Fruit fly (Drosophila melanogaster): Measurements from ENCODE around the gene betaggt-I.

betaggt-I gene

dm6 chr2L:4915715-4916153, 29.6 kb upstream of the betaggt-I start (continued):
- peak; percentile 53 for TF ChIP-seq dsx (GFP tag; optimal IDR thresholded peaks at IDR 0.05; ENCODE audit: poor library complexity, severe bottlenecking)
- no peak for TF ChIP-seq dac (GFP tag; optimal IDR thresholded peaks at IDR 0.05)
- no peak for TF ChIP-seq Hr38 (GFP tag; optimal IDR thresholded peaks at IDR 0.05)
- no peak for TF ChIP-seq CG16779 (tag; optimal IDR thresholded peaks at IDR 0.05)
- TF ChIP-seq CG8632 (GFP tag; optimal IDR thresholded peaks at IDR 0.05), result peak; percentile 54
- peak; percentile 66 for TF ChIP-seq fkh (GFP tag; optimal IDR thresholded peaks at IDR 0.05)
- TF ChIP-seq Eip75B (GFP tag; optimal IDR thresholded peaks at IDR 0.05), result no peak
- TF ChIP-seq CG3919 (GFP tag; optimal IDR thresholded peaks at IDR 0.05), result peak; percentile 50
- TF ChIP-seq ss (GFP tag; optimal IDR thresholded peaks at IDR 0.05), result peak; percentile 24 to 76
- no peak for TF ChIP-seq Gug (GFP tag; IDR thresholded peaks at IDR 0.05)
- peak; percentile 78 for TF ChIP-seq Eip78C (GFP tag)
- peak; percentile 56 for TF ChIP-seq Ets96B (tag; optimal IDR thresholded peaks at IDR 0.05)
- TF ChIP-seq CG31627 (GFP tag; optimal IDR thresholded peaks at IDR 0.05), result no peak
- TF ChIP-seq CG11762 (GFP tag; optimal IDR thresholded peaks at IDR 0.05; ENCODE audit: insufficient read depth), result peak; percentile 9
- TF ChIP-seq Smox (GFP tag; optimal IDR thresholded peaks at IDR 0.05), result no peak
- TF ChIP-seq Lpt (GFP tag; optimal IDR thresholded peaks at IDR 0.05), result no peak

dm6 chr2L:4916738-4917137, 28.6 kb upstream of the betaggt-I start:
- TF ChIP-seq Hr38 (GFP tag; optimal IDR thresholded peaks at IDR 0.05) (no peak), CG8319 (GFP tag; optimal IDR thresholded peaks at IDR 0.05) (no peak), pdm3 (GFP tag; optimal IDR thresholded peaks at IDR 0.05) (no peak), CG6792 (GFP tag; optimal IDR thresholded peaks at IDR 0.05) (no peak), ss (GFP tag; optimal IDR thresholded peaks at IDR 0.05) (no peak), fkh (GFP tag; optimal IDR thresholded peaks at IDR 0.05) (no peak), Met (GFP tag; optimal IDR thresholded peaks at IDR 0.05) (no peak), CG9139 (GFP tag; optimal IDR thresholded peaks at IDR 0.05) (no peak)

dm6 chr2L:4928340-4928739, 17.0 kb upstream of the betaggt-I start:
- TF ChIP-seq CG16779 (tag; optimal IDR thresholded peaks at IDR 0.05) (peak; percentile 19), CG6163 (GFP tag; IDR thresholded peaks at IDR 0.05) (0 out of 3 replicates have a peak, but pooled peaks have one; percentile 21), acj6 (GFP tag; optimal IDR thresholded peaks at IDR 0.05) (no peak), eg (GFP tag; IDR thresholded peaks at IDR 0.05) (peak; percentile 42; the same call in 1 of the 3 replicates), cyc (GFP tag; optimal IDR thresholded peaks at IDR 0.05) (no peak), Eip78C (GFP tag) (peak; percentile 30)

dm6 chr2L:4930541-4930940, 14.8 kb upstream of the betaggt-I start:
- TF ChIP-seq Hr38 (GFP tag; optimal IDR thresholded peaks at IDR 0.05) (no peak), lz (GFP tag; optimal IDR thresholded peaks at IDR 0.05) (no peak), Sox15 (GFP tag; optimal IDR thresholded peaks at IDR 0.05) (no peak), net (GFP tag; optimal IDR thresholded peaks at IDR 0.05) (no peak), Eip75B (GFP tag; optimal IDR thresholded peaks at IDR 0.05) (no peak), spab (GFP tag; optimal IDR thresholded peaks at IDR 0.05) (no peak), cyc (GFP tag; optimal IDR thresholded peaks at IDR 0.05) (no peak), Sox14 (GFP tag; optimal IDR thresholded peaks at IDR 0.05) (no peak), pdm3 (GFP tag; optimal IDR thresholded peaks at IDR 0.05) (no peak), CG8632 (GFP tag; optimal IDR thresholded peaks at IDR 0.05) (no peak), Ets21C (GFP tag; optimal IDR thresholded peaks at IDR 0.05) (no peak), Hr39 (GFP tag; optimal IDR thresholded peaks at IDR 0.05) (no peak), CG7368 (GFP tag; optimal IDR thresholded peaks at IDR 0.05) (no peak), dac (GFP tag; optimal IDR thresholded peaks at IDR 0.05) (no peak), CG9139 (GFP tag; optimal IDR thresholded peaks at IDR 0.05) (no peak), esn (GFP tag; optimal IDR thresholded peaks at IDR 0.05) (no peak), acj6 (GFP tag; optimal IDR thresholded peaks at IDR 0.05) (peak; percentile 9), CG32006 (GFP tag; optimal IDR thresholded peaks at IDR 0.05) (peak; percentile 11), CG1621 (tag; optimal IDR thresholded peaks at IDR 0.05) (no peak), fkh (GFP tag; optimal IDR thresholded peaks at IDR 0.05) (no peak), CG11902 (GFP tag; optimal IDR thresholded peaks at IDR 0.05) (no peak), Ets96B (tag; optimal IDR thresholded peaks at IDR 0.05) (no peak), CG10631 (GFP tag; optimal IDR thresholded peaks at IDR 0.05) (no peak), eg (GFP tag; IDR thresholded peaks at IDR 0.05) (peak; percentile 77), Eip78C (GFP tag) (peak; percentile 56), svp (GFP tag) (no peak), fd85E (GFP tag; optimal IDR thresholded peaks at IDR 0.05) (no peak), Smox (GFP tag; optimal IDR thresholded peaks at IDR 0.05) (no peak), CG6163 (GFP tag; IDR thresholded peaks at IDR 0.05) (peak; percentile 61; the same call in 2 of the 3 replicates), CG16779 (tag; optimal IDR thresholded peaks at IDR 0.05) (no peak), CG6276 (GFP tag; optimal IDR thresholded peaks at IDR 0.05) (no peak), CG10669 (GFP tag; optimal IDR thresholded peaks at IDR 0.05) (no peak), CG34406 (GFP tag; optimal IDR thresholded peaks at IDR 0.05) (no peak), achi (GFP tag; optimal IDR thresholded peaks at IDR 0.05) (no peak), Lpt (GFP tag; optimal IDR thresholded peaks at IDR 0.05) (no peak)
